Worm (Caenorhabditis elegans): Measurements from ENCODE around the gene scc-2.

- TF ChIP-seq unc-62 (GFP tag; optimal IDR thresholded peaks at IDR 0.05): no peak
- no peak for TF ChIP-seq nhr-12 (tag; optimal IDR thresholded peaks at IDR 0.05)
- TF ChIP-seq ZK546.5 (tag; optimal IDR thresholded peaks at IDR 0.05): no peak
- TF ChIP-seq ceh-82 (tag; optimal IDR thresholded peaks at IDR 0.05): no peak
- no peak for TF ChIP-seq nhr-77 (tag; optimal IDR thresholded peaks at IDR 0.05)
- TF ChIP-seq lin-13 (GFP tag; optimal IDR thresholded peaks at IDR 0.05): no peak
- no peak for TF ChIP-seq elt-3 (tag; optimal IDR thresholded peaks at IDR 0.05)
- TF ChIP-seq zag-1 (tag; optimal IDR thresholded peaks at IDR 0.05): no peak
- TF ChIP-seq nhr-6 (tag; optimal IDR thresholded peaks at IDR 0.05): no peak
- TF ChIP-seq fos-1 (tag; optimal IDR thresholded peaks at IDR 0.05): no peak
- no peak for TF ChIP-seq aly-2 (tag; optimal IDR thresholded peaks at IDR 0.05)
Measured at ce11 chrII:232641-233040, 30.8 kb downstream of the scc-2 start, which contains the start of gene Y43H11AL.1.
